Fruit fly (Drosophila melanogaster): ENCODE results near the gene Hex-t1.

The Hex-t1 gene

DNA sequence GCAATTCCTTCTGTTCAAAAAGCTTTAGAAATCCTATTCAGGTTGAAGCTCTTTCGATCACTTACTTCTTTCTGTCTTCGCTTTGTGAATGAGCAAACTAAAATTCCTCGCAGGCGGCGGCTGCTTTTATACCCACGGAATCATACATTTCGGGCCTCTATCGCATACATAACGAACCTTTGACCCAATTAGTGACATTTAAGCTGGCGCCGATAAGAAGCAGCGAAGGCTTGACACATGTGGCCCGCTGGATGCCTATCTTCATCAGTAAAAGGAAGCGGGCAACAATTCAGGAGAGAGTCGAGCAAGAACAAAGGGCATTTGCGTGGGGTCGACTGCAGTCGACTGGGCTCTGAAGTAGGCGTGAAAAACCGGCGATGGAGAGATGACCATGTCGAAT lies 23.2 kb upstream of the Hex-t1 start, which contains the start of gene CG34291:
Gene CG34291 (minus strand): TSS at position 101 of the 400 bp plus-strand sequence.
- TF ChIP-seq Smox (GFP tag; optimal IDR thresholded peaks at IDR 0.05) (no peak), svp (GFP tag) (peak; percentile 77), topi (GFP tag; optimal IDR thresholded peaks at IDR 0.05) (no peak), CG6854 (GFP tag; optimal IDR thresholded peaks at IDR 0.05) (no peak)

DNA sequence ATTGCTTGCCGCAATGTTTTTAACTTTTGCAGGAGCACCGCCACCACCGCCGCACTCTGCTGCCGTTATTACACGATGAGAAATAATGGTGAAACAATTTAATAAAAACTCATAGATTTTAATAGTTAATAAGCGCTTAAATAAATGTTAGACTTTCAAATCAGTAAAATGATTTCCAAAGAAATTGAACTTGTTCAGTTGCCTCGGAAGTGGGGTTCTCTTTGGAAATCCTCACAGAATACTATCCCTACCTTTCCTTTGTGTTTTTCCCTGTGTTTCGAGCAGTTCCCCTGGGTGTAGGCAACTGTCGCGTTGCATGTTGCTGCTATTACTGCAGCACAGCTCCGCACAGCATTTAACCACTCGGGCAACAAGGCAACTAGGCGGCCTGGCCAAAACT lies 20.7 kb upstream of the Hex-t1 start:
- TF ChIP-seq CG4318 (GFP tag; optimal IDR thresholded peaks at IDR 0.05) (peak; percentile 10), eg (GFP tag; IDR thresholded peaks at IDR 0.05) (0 out of 3 replicates have a peak, but pooled peaks have one; percentile 26), CG6808 (GFP tag; optimal IDR thresholded peaks at IDR 0.05) (peak; percentile 19), esn (GFP tag; optimal IDR thresholded peaks at IDR 0.05) (peak; percentile 32), fd59A (GFP tag; optimal IDR thresholded peaks at IDR 0.05) (peak; percentile 19), CG3919 (GFP tag; optimal IDR thresholded peaks at IDR 0.05) (peak; percentile 58), Ets21C (GFP tag; optimal IDR thresholded peaks at IDR 0.05) (no peak), Smox (GFP tag; optimal IDR thresholded peaks at IDR 0.05) (peak; percentile 5), CG11294 (GFP tag; IDR thresholded peaks at IDR 0.05) (no peak), Lpt (GFP tag; optimal IDR thresholded peaks at IDR 0.05) (peak; percentile 43), CG8632 (GFP tag; optimal IDR thresholded peaks at IDR 0.05) (peak; percentile 5), Gug (GFP tag; IDR thresholded peaks at IDR 0.05) (no peak), CG3032 (tag; optimal IDR thresholded peaks at IDR 0.05) (peak; percentile 16), acj6 (GFP tag; optimal IDR thresholded peaks at IDR 0.05) (peak; percentile 23), CG1621 (tag; optimal IDR thresholded peaks at IDR 0.05) (no peak), vri (GFP tag; optimal IDR thresholded peaks at IDR 0.05) (no peak), OdsH (GFP tag; optimal IDR thresholded peaks at IDR 0.05) (peak; percentile 56), Eip78C (GFP tag) (peak; percentile 82), salr (GFP tag; optimal IDR thresholded peaks at IDR 0.05) (peak in 1 of 2 experiments; percentile 9), Sox15 (GFP tag; optimal IDR thresholded peaks at IDR 0.05) (no peak), CG8319 (GFP tag; optimal IDR thresholded peaks at IDR 0.05) (no peak), dac (GFP tag; optimal IDR thresholded peaks at IDR 0.05) (no peak), CG6854 (GFP tag; optimal IDR thresholded peaks at IDR 0.05) (no peak), achi (GFP tag; optimal IDR thresholded peaks at IDR 0.05) (peak; percentile 47), CG10631 (GFP tag; optimal IDR thresholded peaks at IDR 0.05) (peak; percentile 34), CG32006 (GFP tag; optimal IDR thresholded peaks at IDR 0.05) (peak; percentile 65), CG8119 (GFP tag; IDR thresholded peaks at IDR 0.05) (peak; percentile 61; the same call in 2 of the 3 replicates), net (GFP tag; optimal IDR thresholded peaks at IDR 0.05) (peak; percentile 21), Hr39 (GFP tag; optimal IDR thresholded peaks at IDR 0.05) (no peak), Eip75B (GFP tag; optimal IDR thresholded peaks at IDR 0.05) (peak; percentile 36), CG15336 (GFP tag; IDR thresholded peaks at IDR 0.05) (0 out of 2 replicates have a peak, but pooled peaks have one; percentile 21), dsx (GFP tag; optimal IDR thresholded peaks at IDR 0.05; ENCODE audit: poor library complexity, severe bottlenecking) (no peak), Met (GFP tag; optimal IDR thresholded peaks at IDR 0.05) (peak; percentile 29), CG11762 (GFP tag; optimal IDR thresholded peaks at IDR 0.05; ENCODE audit: insufficient read depth) (peak; percentile 12), Ets96B (tag; optimal IDR thresholded peaks at IDR 0.05) (peak; percentile 50), spab (GFP tag; optimal IDR thresholded peaks at IDR 0.05) (peak; percentile 20), Blimp-1 (GFP tag; optimal IDR thresholded peaks at IDR 0.05) (no peak), lz (GFP tag; optimal IDR thresholded peaks at IDR 0.05) (peak; percentile 24), Hr4 (GFP tag; optimal IDR thresholded peaks at IDR 0.05) (peak; percentile 73), CG6792 (GFP tag; optimal IDR thresholded peaks at IDR 0.05) (peak; percentile 4), CG6276 (GFP tag; optimal IDR thresholded peaks at IDR 0.05) (peak; percentile 26), ss (GFP tag; optimal IDR thresholded peaks at IDR 0.05) (peak; percentile 35 to 40), pdm3 (GFP tag; optimal IDR thresholded peaks at IDR 0.05) (peak; percentile 34), topi (GFP tag; optimal IDR thresholded peaks at IDR 0.05) (peak; percentile 28), svp (GFP tag) (peak; percentile 66), Eip93F (GFP tag; optimal IDR thresholded peaks at IDR 0.05) (no peak), cyc (GFP tag; optimal IDR thresholded peaks at IDR 0.05) (peak; percentile 27), Sox14 (GFP tag; optimal IDR thresholded peaks at IDR 0.05) (peak; percentile 44), CG9139 (GFP tag; optimal IDR thresholded peaks at IDR 0.05) (peak; percentile 22)
